Fruit fly (Drosophila melanogaster) whole organism, wandering third instar larva: ENCODE data around the gene Ubc4.
A peak's percentile ranks its signal among the peaks of the same experiment; 100 is the strongest.

Experiments used
- Abd-B ChIP-seq: fragments of >200 bp; optimal IDR thresholded peaks from 2 replicates; lab custom pipeline; 2017; ENCODE audit warnings: missing biosample characterization, missing genetic modification characterization
- CG32264 ChIP-seq: fragments of 200-800 bp; sonication (Bioruptor generic); optimal IDR thresholded peaks from 2 replicates; lab custom pipeline; 2016; ENCODE audit warnings: missing biosample characterization, missing genetic modification characterization
- CG9705 ChIP-seq: fragments of 200-800 bp; sonication (Bioruptor generic); optimal IDR thresholded peaks from 2 replicates; lab custom pipeline; 2018; ENCODE audit warnings: missing biosample characterization, mild to moderate bottlenecking, missing genetic modification characterization
- CrebA ChIP-seq: fragments of 200-800 bp; sonication (Bioruptor generic); optimal IDR thresholded peaks from 2 replicates; lab custom pipeline; 2016; ENCODE audit warnings: missing biosample characterization, mild to moderate bottlenecking, missing genetic modification characterization, borderline replicate concordance
- Dfd ChIP-seq: fragments of >200 bp; optimal IDR thresholded peaks from 2 replicates; lab custom pipeline; 2017; ENCODE audit warnings: missing biosample characterization, missing genetic modification characterization
- Dif ChIP-seq: fragments of 200-275, 200-300 bp; sonication (Bioruptor generic); optimal IDR thresholded peaks from 2 replicates; lab custom pipeline; 2018; ENCODE audit warnings: missing biosample characterization, missing genetic modification characterization; ENCODE audit not compliant: partially characterized antibody
- HLH106 ChIP-seq: fragments of 200-800 bp; optimal IDR thresholded peaks from 3 replicates; lab custom pipeline; 2019; ENCODE audit warnings: missing biosample characterization, mild to moderate bottlenecking, missing genetic modification characterization, moderate library complexity
- Hnf4 ChIP-seq: fragments of 200-800 bp; sonication (Bioruptor generic); optimal IDR thresholded peaks from 2 replicates; lab custom pipeline; 2016; ENCODE audit warnings: missing biosample characterization, mild to moderate bottlenecking, missing genetic modification characterization
- Hr78 ChIP-seq: fragments of >200 bp; optimal IDR thresholded peaks from 2 replicates; lab custom pipeline; 2017; ENCODE audit warnings: missing biosample characterization, missing genetic modification characterization
- Jra ChIP-seq: sonication (Bioruptor generic); optimal IDR thresholded peaks from 2 replicates; lab custom pipeline; 2016; ENCODE audit warnings: missing biosample characterization, missing genetic modification characterization
- Mio ChIP-seq: sonication (Bioruptor generic); optimal IDR thresholded peaks from 2 replicates; lab custom pipeline; 2016; ENCODE audit warnings: missing biosample characterization, missing genetic modification characterization
- Myc ChIP-seq: fragments of >200 bp; optimal IDR thresholded peaks from 2 replicates; lab custom pipeline; 2017
- N ChIP-seq: fragments of >200 bp; optimal IDR thresholded peaks from 2 replicates; lab custom pipeline; 2018; ENCODE audit warnings: missing biosample characterization, missing external identifiers, missing genetic modification characterization
- OdsH ChIP-seq: fragments of 200-800 bp; sonication (Bioruptor generic); optimal IDR thresholded peaks from 2 replicates; lab custom pipeline; 2016; ENCODE audit warnings: missing biosample characterization, mild to moderate bottlenecking, missing genetic modification characterization
- Rel ChIP-seq, 2 experiments: fragments of 200-800 bp; sonication (Bioruptor generic) in 1 of 2; optimal IDR thresholded peaks; 2 replicates in 1 of 2; 3 replicates in 1 of 2; lab custom pipeline; 2016 to 2019; ENCODE audit warnings: mild to moderate bottlenecking in 2 of 2, missing biosample characterization in 2 of 2, missing genetic modification characterization in 2 of 2, moderate library complexity in 1 of 2
- Vsx2 ChIP-seq: fragments of 200-300, 225-300 bp; sonication (Bioruptor generic); optimal IDR thresholded peaks from 2 replicates; lab custom pipeline; 2018; ENCODE audit warnings: missing biosample characterization, missing genetic modification characterization; ENCODE audit not compliant: partially characterized antibody
- brk ChIP-seq: fragments of 200-800 bp; sonication (Bioruptor generic); optimal IDR thresholded peaks from 2 replicates; lab custom pipeline; 2016; ENCODE audit warnings: missing biosample characterization, mild to moderate bottlenecking, missing genetic modification characterization
- dl ChIP-seq, 2 experiments: fragments of 175-275, 200-275 bp in 1 of 2; fragments of 200-275 bp in 1 of 2; sonication (Bioruptor generic); optimal IDR thresholded peaks; lab custom pipeline; 2018; ENCODE audit warnings: mild to moderate bottlenecking in 2 of 2, missing biosample characterization in 2 of 2, missing genetic modification characterization in 2 of 2, moderate library complexity in 2 of 2; ENCODE audit not compliant: partially characterized antibody in 2 of 2, insufficient read depth in 1 of 2
- dmrt93B ChIP-seq: fragments of 200-800 bp; sonication (Bioruptor generic); optimal IDR thresholded peaks from 2 replicates; lab custom pipeline; 2018; ENCODE audit warnings: missing biosample characterization, mild to moderate bottlenecking, missing genetic modification characterization
- dsf ChIP-seq: sonication (Bioruptor generic); optimal IDR thresholded peaks from 2 replicates; lab custom pipeline; 2016; ENCODE audit warnings: missing biosample characterization, missing genetic modification characterization, borderline replicate concordance
- fru ChIP-seq: fragments of 200-800 bp; sonication (Bioruptor generic); optimal IDR thresholded peaks from 3 replicates; lab custom pipeline; 2016; ENCODE audit warnings: missing biosample characterization, mild to moderate bottlenecking, missing genetic modification characterization
- h ChIP-seq: fragments of 200-800 bp; sonication (Bioruptor generic); optimal IDR thresholded peaks from 3 replicates; lab custom pipeline; 2016; ENCODE audit warnings: missing biosample characterization, mild to moderate bottlenecking, missing genetic modification characterization
- jim ChIP-seq: fragments of 175-275, 200-325 bp; sonication (Bioruptor generic); optimal IDR thresholded peaks from 2 replicates; lab custom pipeline; 2016; ENCODE audit warnings: missing biosample characterization, mild to moderate bottlenecking, missing genetic modification characterization
- pan ChIP-seq: fragments of >200 bp; optimal IDR thresholded peaks from 2 replicates; lab custom pipeline; 2017
- psq ChIP-seq: fragments of 200-800 bp; sonication (Bioruptor generic); optimal IDR thresholded peaks from 3 replicates; lab custom pipeline; 2017; ENCODE audit warnings: missing biosample characterization, mild to moderate bottlenecking, missing genetic modification characterization, moderate library complexity
- rgr ChIP-seq: fragments of 200-800 bp; sonication (Bioruptor generic); optimal IDR thresholded peaks from 3 replicates; lab custom pipeline; 2016; ENCODE audit warnings: missing biosample characterization, mild to moderate bottlenecking, missing genetic modification characterization
- sage ChIP-seq: fragments of 200-800 bp; sonication (Bioruptor generic); optimal IDR thresholded peaks from 2 replicates; lab custom pipeline; 2016; ENCODE audit warnings: missing biosample characterization, mild to moderate bottlenecking, missing genetic modification characterization
- sv ChIP-seq: fragments of 200-800 bp; sonication (Bioruptor generic); optimal IDR thresholded peaks from 3 replicates; lab custom pipeline; 2016; ENCODE audit warnings: missing biosample characterization, missing genetic modification characterization
- tai ChIP-seq: sonication (Bioruptor generic); optimal IDR thresholded peaks from 2 replicates; lab custom pipeline; 2016; ENCODE audit warnings: missing biosample characterization, missing genetic modification characterization
- usp ChIP-seq: fragments of >200 bp; optimal IDR thresholded peaks from 2 replicates; lab custom pipeline; 2017; ENCODE audit warnings: missing biosample characterization, missing genetic modification characterization

Gene Ubc4

dm6 chr3L:9697527-9697883, 631 bp upstream of the Ubc4 start:
- TF ChIP-seq Mio (no peak), Myc (lab: Kevin White, UChicago) (no peak), brk (GFP tag; lab: Kevin White, UChicago) (no peak), Abd-B (GFP tag; lab: Kevin White, UChicago) (no peak), jim (GFP tag; lab: Kevin White, UChicago) (no peak), CG32264 (no peak), h (GFP tag; lab: Kevin White, UChicago) (no peak), OdsH (GFP tag; lab: Kevin White, UChicago) (no peak), Dif (no peak), Hnf4 (GFP tag; lab: Kevin White, UChicago) (no peak), dsf (GFP tag; lab: Kevin White, UChicago) (no peak), fru (GFP tag; lab: Kevin White, UChicago) (no peak), N (GFP tag; lab: Kevin White, UChicago) (no peak), dmrt93B (GFP tag; lab: Kevin White, UChicago) (no peak), Dfd (no peak)

- TF ChIP-seq Rel (GFP tag; optimal IDR thresholded peaks at IDR 0.05; lab: Kevin White, UChicago) (no peak), Rel (tag; optimal IDR thresholded peaks at IDR 0.05; lab: Kevin White, UChicago) (no peak), h (GFP tag; lab: Kevin White, UChicago) (no peak), rgr (GFP tag; lab: Kevin White, UChicago) (no peak), HLH106 (tag; lab: Kevin White, UChicago) (no peak), CrebA (GFP tag; lab: Kevin White, UChicago) (no peak), N (GFP tag; lab: Kevin White, UChicago) (no peak), OdsH (GFP tag; lab: Kevin White, UChicago) (no peak), Dif (no peak), dsf (GFP tag; lab: Kevin White, UChicago) (no peak)
These were observed 5.4 kb downstream of the Ubc4 start, which contains the start of gene CG6761 for dm6 chr3L:9703495-9703894. CG6761 (minus strand) TSS chr3L:9703595.

- TF ChIP-seq Rel (GFP tag; optimal IDR thresholded peaks at IDR 0.05; lab: Kevin White, UChicago), result no peak
- peak; percentile 38 for TF ChIP-seq Rel (tag; optimal IDR thresholded peaks at IDR 0.05; lab: Kevin White, UChicago)
- TF ChIP-seq sage (GFP tag; lab: Kevin White, UChicago), result no peak
These were observed 6.1 kb downstream of the Ubc4 start, which contains the start of gene CG16711 for dm6 chr3L:9704162-9704748. CG16711 (plus strand) TSS chr3L:9704331.

- no peak for TF ChIP-seq psq (GFP tag; lab: Kevin White, UChicago)
- no peak for TF ChIP-seq pan (lab: Kevin White, UChicago)
- TF ChIP-seq Dfd, result no peak
- TF ChIP-seq usp (GFP tag; lab: Kevin White, UChicago), result no peak
- no peak for TF ChIP-seq CG9705 (GFP tag; lab: Kevin White, UChicago)
- TF ChIP-seq Dif, result no peak
- no peak for TF ChIP-seq CrebA (GFP tag; lab: Kevin White, UChicago)
- TF ChIP-seq Abd-B (GFP tag; lab: Kevin White, UChicago), result no peak
- TF ChIP-seq rgr (GFP tag; lab: Kevin White, UChicago), result no peak
- TF ChIP-seq Vsx2 (GFP tag; lab: Kevin White, UChicago), result no peak
- no peak for TF ChIP-seq Jra (GFP tag; lab: Kevin White, UChicago)
- no peak for TF ChIP-seq dl (GFP tag; optimal IDR thresholded peaks at IDR 0.05; lab: Kevin White, UChicago; ENCODE audit: insufficient read depth in 1 of 2, partially characterized antibody in 2 of 2)
These were observed 7.5 kb downstream of the Ubc4 start for dm6 chr3L:9705591-9705990.

dm6 chr3L:9708797-9709196, 10.7 kb downstream of the Ubc4 start:
- peak; percentile 96 for TF ChIP-seq Dfd
- no peak for TF ChIP-seq Jra (GFP tag; lab: Kevin White, UChicago)
- no peak for TF ChIP-seq OdsH (GFP tag; lab: Kevin White, UChicago)
- no peak for TF ChIP-seq tai (GFP tag; lab: Kevin White, UChicago)
- no peak for TF ChIP-seq HLH106 (tag; lab: Kevin White, UChicago)
- no peak for TF ChIP-seq Mio
- no peak for TF ChIP-seq sv (GFP tag; lab: Kevin White, UChicago)
- no peak for TF ChIP-seq Hr78 (GFP tag; lab: Kevin White, UChicago)
